Worm (Caenorhabditis elegans): ENCODE data around the gene srd-1.

The srd-1 gene

ce11 chrII:10218171-10218570 is 35.6 kb upstream of the srd-1 start, which contains the start of gene ref-1:
ref-1 (plus strand) TSS chrII:10218471.
- TF ChIP-seq nhr-120 (GFP tag; IDR thresholded peaks at IDR 0.05) (no peak), F57A8.1 (GFP tag; optimal IDR thresholded peaks at IDR 0.05) (no peak), rec-8 (tag; optimal IDR thresholded peaks at IDR 0.05) (no peak), K11D2.4 (GFP tag; IDR thresholded peaks at IDR 0.05) (no peak), ekl-4 (GFP tag; IDR thresholded peaks at IDR 0.05) (no peak), bed-2 (GFP tag; IDR thresholded peaks at IDR 0.05) (no peak), hrde-1 (tag; optimal IDR thresholded peaks at IDR 0.05; ENCODE audit: borderline replicate concordance) (no peak), ceh-79 (tag; optimal IDR thresholded peaks at IDR 0.05) (no peak), ztf-26 (tag; optimal IDR thresholded peaks at IDR 0.05) (no peak), Y95B8A.8 (GFP tag; IDR thresholded peaks at IDR 0.05) (no peak), ztf-25 (GFP tag; IDR thresholded peaks at IDR 0.05) (no peak)

ce11 chrII:10206425-10206824 is 23.9 kb upstream of the srd-1 start, which contains the start of gene T01E8.1:
T01E8.1 (plus strand) TSS chrII:10206725.
- no peak for TF ChIP-seq K11D2.4 (GFP tag; IDR thresholded peaks at IDR 0.05)
- no peak for TF ChIP-seq gei-17 (GFP tag; optimal IDR thresholded peaks at IDR 0.05)
- TF ChIP-seq let-526 (GFP tag; IDR thresholded peaks at IDR 0.05), result no peak
- no peak for TF ChIP-seq F10E7.11 (tag; optimal IDR thresholded peaks at IDR 0.05)
- TF ChIP-seq snpc-4 (GFP tag; optimal IDR thresholded peaks at IDR 0.05), result no peak
- no peak for TF ChIP-seq snpc-4 (tag; optimal IDR thresholded peaks at IDR 0.05)
- TF ChIP-seq sea-2 (GFP tag; IDR thresholded peaks at IDR 0.05), result no peak
- no peak for TF ChIP-seq madf-8 (GFP tag; conservative IDR thresholded peaks at IDR 0.05)
- no peak for TF ChIP-seq egl-18 (GFP tag; IDR thresholded peaks at IDR 0.05)
- TF ChIP-seq attf-6 (GFP tag; IDR thresholded peaks at IDR 0.05), result no peak
- TF ChIP-seq ztf-3 (GFP tag; optimal IDR thresholded peaks at IDR 0.05), result no peak
- TF ChIP-seq F22D6.2 (tag; optimal IDR thresholded peaks at IDR 0.05), result no peak

ce11 chrII:10204428-10205049 is 22.0 kb upstream of the srd-1 start:
- TF ChIP-seq xnd-1 (tag; optimal IDR thresholded peaks at IDR 0.05), result no peak
- TF ChIP-seq sdz-38 (tag; optimal IDR thresholded peaks at IDR 0.05), result no peak
- no peak for TF ChIP-seq K12H6.12 (tag; optimal IDR thresholded peaks at IDR 0.05)
- TF ChIP-seq zfh-2 (GFP tag; conservative IDR thresholded peaks at IDR 0.05), result peak; percentile 57
- no peak for TF ChIP-seq rpc-1 (optimal IDR thresholded peaks at IDR 0.05)
- no peak for TF ChIP-seq rpc-1 (tag; optimal IDR thresholded peaks at IDR 0.05)
- no peak for TF ChIP-seq T07F8.4 (tag; optimal IDR thresholded peaks at IDR 0.05)
- TF ChIP-seq repo-1 (tag; optimal IDR thresholded peaks at IDR 0.05), result no peak
- TF ChIP-seq pbrm-1 (GFP tag; IDR thresholded peaks at IDR 0.05), result no peak

DNA sequence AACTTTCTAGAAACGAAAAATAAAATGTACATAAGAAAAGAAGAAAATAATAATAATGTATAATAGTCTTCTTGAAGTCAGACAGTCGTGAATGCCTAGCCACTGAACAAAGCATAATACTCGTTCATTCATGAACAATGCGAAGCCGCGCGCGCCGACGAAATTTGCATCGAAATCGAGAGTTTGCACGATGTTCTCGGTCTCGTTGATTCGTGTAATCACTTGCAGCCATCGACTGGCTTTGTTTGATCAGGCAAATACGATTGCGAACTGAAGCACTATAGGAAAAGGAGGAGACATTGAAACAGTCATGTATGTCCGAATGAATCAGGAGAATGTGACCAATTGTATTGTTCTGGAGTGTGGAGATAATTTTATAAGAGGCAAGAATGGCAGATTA is 21.2 kb upstream of the srd-1 start:
- TF ChIP-seq K11D2.4 (GFP tag; IDR thresholded peaks at IDR 0.05), result no peak
- no peak for TF ChIP-seq fkh-3 (tag; optimal IDR thresholded peaks at IDR 0.05)
- no peak for TF ChIP-seq ceh-91 (GFP tag; IDR thresholded peaks at IDR 0.05)
- TF ChIP-seq attf-6 (GFP tag; IDR thresholded peaks at IDR 0.05), result no peak
- TF ChIP-seq repo-1 (tag; optimal IDR thresholded peaks at IDR 0.05), result no peak
- TF ChIP-seq lir-1 (GFP tag; conservative IDR thresholded peaks at IDR 0.05), result no peak
- no peak for TF ChIP-seq aptf-2 (GFP tag; conservative IDR thresholded peaks at IDR 0.05)
- TF ChIP-seq somi-1 (GFP tag; optimal IDR thresholded peaks at IDR 0.05), result no peak
- no peak for TF ChIP-seq tlf-1 (GFP tag; optimal IDR thresholded peaks at IDR 0.05)
- no peak for TF ChIP-seq lin-35 (GFP tag; optimal IDR thresholded peaks at IDR 0.05)
- no peak for TF ChIP-seq snpc-1.3 (tag; optimal IDR thresholded peaks at IDR 0.05; ENCODE audit: insufficient read depth)
- TF ChIP-seq zim-3 (tag; optimal IDR thresholded peaks at IDR 0.05), result no peak
- TF ChIP-seq D2030.7 (GFP tag; IDR thresholded peaks at IDR 0.05), result no peak

All from whole organism, young adult.